Worm (Caenorhabditis elegans) whole organism, L1 larva: ENCODE results near the gene F52G3.8.

Source experiments
- lin-13 ChIP-seq: fragments of 150-350 bp; optimal IDR thresholded peaks from 2 replicates; lab custom pipeline; 2014; ENCODE audit warnings: missing biosample characterization, missing genetic modification reagents, missing genetic modification characterization
- lin-35 ChIP-seq, 2 experiments: fragments of 150-350 bp; optimal IDR thresholded peaks; 2 replicates each; lab custom pipeline; 2014; ENCODE audit warnings: missing biosample characterization in 2 of 2, missing genetic modification characterization in 2 of 2, missing genetic modification reagents in 2 of 2
- pqm-1 ChIP-seq: sonication (generic microtip); optimal IDR thresholded peaks from 3 replicates; lab custom pipeline; 2017; ENCODE audit warnings: missing biosample characterization, missing genetic modification characterization
- unc-62 ChIP-seq: fragments of 150-350 bp; optimal IDR thresholded peaks from 2 replicates; lab custom pipeline; 2014; ENCODE audit warnings: missing biosample characterization, missing genetic modification reagents, missing genetic modification characterization

ce11 chrX:16994417-16994816 lies 41.7 kb upstream of the F52G3.8 start:
- no peak for TF ChIP-seq lin-13 (GFP tag; lab: Kevin White, UChicago)
- TF ChIP-seq unc-62 (GFP tag; lab: Kevin White, UChicago), result no peak
- TF ChIP-seq lin-35 (GFP tag; optimal IDR thresholded peaks at IDR 0.05; lab: Kevin White, UChicago), result no peak
- TF ChIP-seq pqm-1, result no peak
